Fruit fly (Drosophila melanogaster) whole organism, embryonic: ENCODE results near the gene Tep4.

ENCODE experiments used
- Ada2b ChIP-seq: fragments of 200-800 bp; sonication (Bioruptor generic); IDR thresholded peaks from 2 replicates; pipeline ENCODE4 v1.3.6; 2022; ENCODE audit warnings: missing biosample characterization, missing genetic modification characterization
- Bdp1 ChIP-seq: fragments of 200-800 bp; sonication (Bioruptor generic); optimal IDR thresholded peaks from 3 replicates; lab custom pipeline; 2016; ENCODE audit warnings: missing biosample characterization, missing genetic modification characterization
- CG10462 ChIP-seq: fragments of 200-800 bp; sonication (Bioruptor generic); optimal IDR thresholded peaks from 2 replicates; lab custom pipeline; 2016; ENCODE audit warnings: missing biosample characterization, missing genetic modification characterization
- CG11723 ChIP-seq: fragments of 200-800 bp; sonication (Bioruptor generic); optimal IDR thresholded peaks from 2 replicates; lab custom pipeline; 2017; ENCODE audit warnings: missing biosample characterization, mild to moderate bottlenecking, missing genetic modification characterization
- CG1233 ChIP-seq: fragments of 200-800 bp; sonication (Bioruptor generic); optimal IDR thresholded peaks from 4 replicates; lab custom pipeline; 2018; ENCODE audit warnings: missing biosample characterization, mild to moderate bottlenecking, missing genetic modification characterization
- CG12769 ChIP-seq: fragments of 200-800 bp; sonication (Bioruptor generic); optimal IDR thresholded peaks from 2 replicates; lab custom pipeline; 2019; ENCODE audit warnings: missing biosample characterization, mild to moderate bottlenecking, missing genetic modification characterization, moderate library complexity
- CG12942 ChIP-seq: fragments of 200-800 bp; sonication (Bioruptor generic); optimal IDR thresholded peaks from 3 replicates; lab custom pipeline; 2016; ENCODE audit warnings: missing biosample characterization, missing genetic modification characterization
- CG13296 ChIP-seq: fragments of 200-800 bp; sonication (Bioruptor generic); optimal IDR thresholded peaks from 3 replicates; lab custom pipeline; 2018; ENCODE audit warnings: missing biosample characterization, mild to moderate bottlenecking, missing genetic modification characterization
- CG13424 ChIP-seq: fragments of 200-800 bp; sonication (Bioruptor generic); optimal IDR thresholded peaks from 2 replicates; lab custom pipeline; 2019; ENCODE audit warnings: missing biosample characterization, mild to moderate bottlenecking, missing genetic modification characterization, moderate library complexity
- CG13624 ChIP-seq: fragments of 200-800 bp; sonication (Bioruptor generic); optimal IDR thresholded peaks from 2 replicates; lab custom pipeline; 2016; ENCODE audit warnings: missing biosample characterization, missing genetic modification characterization
- CG14441 ChIP-seq: fragments of 200-800 bp; sonication (Bioruptor generic); IDR thresholded peaks from 2 replicates; pipeline ENCODE4 v1.3.6; 2022; ENCODE audit warnings: missing biosample characterization, missing genetic modification characterization
- CG14965 ChIP-seq: fragments of 200-800 bp; sonication (Bioruptor generic); optimal IDR thresholded peaks from 2 replicates; lab custom pipeline; 2016; ENCODE audit warnings: missing biosample characterization, missing genetic modification characterization, borderline replicate concordance
- CG15514 ChIP-seq: fragments of 200-800 bp; sonication (Bioruptor generic); optimal IDR thresholded peaks from 3 replicates; lab custom pipeline; 2017; ENCODE audit warnings: missing biosample characterization, missing genetic modification characterization, mild to moderate bottlenecking, moderate library complexity, missing genetic modification reagents
- CG17186 ChIP-seq: fragments of 200-800 bp; sonication (Bioruptor generic); optimal IDR thresholded peaks from 3 replicates; lab custom pipeline; 2017; ENCODE audit warnings: missing biosample characterization, missing genetic modification reagents, missing genetic modification characterization
- CG17802 ChIP-seq: fragments of 200-800 bp; sonication (Bioruptor generic); optimal IDR thresholded peaks from 2 replicates; lab custom pipeline; 2018; ENCODE audit warnings: missing biosample characterization, mild to moderate bottlenecking, missing genetic modification characterization, moderate library complexity
- CG17912 ChIP-seq: fragments of 200-800 bp; sonication (Bioruptor generic); optimal IDR thresholded peaks from 2 replicates; lab custom pipeline; 2018; ENCODE audit warnings: missing biosample characterization, mild to moderate bottlenecking, missing genetic modification characterization
- CG18619 ChIP-seq: fragments of 200-800 bp; sonication (Bioruptor generic); optimal IDR thresholded peaks from 3 replicates; lab custom pipeline; 2017; ENCODE audit warnings: missing biosample characterization, mild to moderate bottlenecking, missing genetic modification characterization
- CG2202 ChIP-seq: fragments of 200-800 bp; sonication (Bioruptor generic); optimal IDR thresholded peaks from 2 replicates; lab custom pipeline; 2018; ENCODE audit warnings: missing biosample characterization, mild to moderate bottlenecking, missing genetic modification characterization
- CG2678 ChIP-seq: fragments of 200-800 bp; sonication (Bioruptor generic); optimal IDR thresholded peaks from 3 replicates; lab custom pipeline; 2019; ENCODE audit warnings: missing biosample characterization, mild to moderate bottlenecking, missing genetic modification characterization, moderate library complexity
- CG2712 ChIP-seq: fragments of 200-800 bp; optimal IDR thresholded peaks from 3 replicates; lab custom pipeline; 2019; ENCODE audit warnings: missing biosample characterization, mild to moderate bottlenecking, missing genetic modification characterization, moderate library complexity
- CG3281 ChIP-seq: fragments of 200-800 bp; sonication (Bioruptor generic); optimal IDR thresholded peaks from 3 replicates; lab custom pipeline; 2017; ENCODE audit warnings: missing biosample characterization, mild to moderate bottlenecking, missing genetic modification characterization
- CG6272 ChIP-seq: fragments of 200-800 bp; sonication (Bioruptor generic); IDR thresholded peaks from 2 replicates; pipeline ENCODE4 v1.3.6; 2022; ENCODE audit warnings: missing biosample characterization, missing genetic modification characterization
- CG9215 ChIP-seq: fragments of 200-800 bp; sonication (Bioruptor generic); IDR thresholded peaks from 2 replicates; pipeline ENCODE4 v1.3.6; 2022; ENCODE audit warnings: missing biosample characterization, missing genetic modification characterization
- CG9876 ChIP-seq: fragments of 200-800 bp; sonication (Bioruptor generic); optimal IDR thresholded peaks from 2 replicates; lab custom pipeline; 2016; ENCODE audit warnings: missing biosample characterization, missing genetic modification characterization
- Doc3 ChIP-seq: fragments of 200-800 bp; sonication (Bioruptor generic); IDR thresholded peaks from 3 replicates; pipeline ENCODE4 v1.3.6; 2022; ENCODE audit warnings: missing biosample characterization, missing genetic modification characterization; ENCODE audit not compliant: partially characterized antibody
- HLH54F ChIP-seq: fragments of 200-800 bp; sonication (Bioruptor generic); optimal IDR thresholded peaks from 3 replicates; lab custom pipeline; 2016; ENCODE audit warnings: missing biosample characterization, missing genetic modification characterization
- Hmx ChIP-seq: fragments of 200-800 bp; sonication (Bioruptor generic); optimal IDR thresholded peaks from 2 replicates; lab custom pipeline; 2016; ENCODE audit warnings: missing biosample characterization, missing genetic modification characterization
- Lhr ChIP-seq: fragments of 200-800 bp; sonication (Bioruptor generic); optimal IDR thresholded peaks from 3 replicates; lab custom pipeline; 2017; ENCODE audit warnings: mild to moderate bottlenecking, missing biosample characterization, missing genetic modification reagents, missing genetic modification characterization
- Mad ChIP-seq: fragments of 200-800 bp; sonication (Bioruptor generic); optimal IDR thresholded peaks from 2 replicates; lab custom pipeline; 2016; ENCODE audit warnings: missing biosample characterization, missing genetic modification characterization
- NK7.1 ChIP-seq: fragments of 200-800 bp; sonication (Bioruptor generic); optimal IDR thresholded peaks from 3 replicates; lab custom pipeline; 2016; ENCODE audit warnings: missing biosample characterization, missing genetic modification characterization
- Pdp1 ChIP-seq, 2 experiments: fragments of 200-800 bp; sonication (Bioruptor generic); optimal IDR thresholded peaks; 3 replicates each; lab custom pipeline; 2016; ENCODE audit warnings: missing biosample characterization in 2 of 2, missing genetic modification characterization in 2 of 2, mild to moderate bottlenecking in 1 of 2, moderate library complexity in 1 of 2
- Ptx1 ChIP-seq: fragments of 200-800 bp; sonication (Bioruptor generic); IDR thresholded peaks from 2 replicates; pipeline ENCODE4 v1.3.6; 2022; ENCODE audit warnings: missing biosample characterization, missing genetic modification characterization
- Spps ChIP-seq: fragments of 200-800 bp; sonication (Bioruptor generic); optimal IDR thresholded peaks from 2 replicates; lab custom pipeline; 2018; ENCODE audit warnings: missing biosample characterization, mild to moderate bottlenecking, missing genetic modification characterization
- Usf ChIP-seq: fragments of 200-800 bp; sonication (Bioruptor generic); optimal IDR thresholded peaks from 2 replicates; lab custom pipeline; 2017; ENCODE audit warnings: missing genotype, missing biosample characterization, missing genetic modification characterization
- Vsx1 ChIP-seq: fragments of 200-800 bp; sonication (Bioruptor generic); optimal IDR thresholded peaks from 2 replicates; lab custom pipeline; 2017; ENCODE audit warnings: missing biosample characterization, mild to moderate bottlenecking, missing genetic modification characterization, missing genetic modification reagents
- ac ChIP-seq: fragments of 200-800 bp; sonication (Bioruptor generic); optimal IDR thresholded peaks from 3 replicates; lab custom pipeline; 2017; ENCODE audit warnings: missing biosample characterization, mild to moderate bottlenecking, missing genetic modification characterization
- bcd ChIP-seq: fragments of 200-800 bp; sonication (Bioruptor generic); optimal IDR thresholded peaks from 2 replicates; lab custom pipeline; 2017; ENCODE audit warnings: missing biosample characterization, mild to moderate bottlenecking, missing genetic modification characterization
- chinmo ChIP-seq: fragments of 200-800 bp; sonication (Bioruptor generic); IDR thresholded peaks from 4 replicates; pipeline ENCODE4 v1.3.6; 2022; ENCODE audit warnings: missing biosample characterization, missing genetic modification characterization; ENCODE audit not compliant: partially characterized antibody
- da ChIP-seq: fragments of 200-800 bp; sonication (Bioruptor generic); optimal IDR thresholded peaks from 2 replicates; lab custom pipeline; 2016; ENCODE audit warnings: missing biosample characterization, missing genetic modification characterization
- dmrt11E ChIP-seq: fragments of 200-800 bp; sonication (Bioruptor generic); optimal IDR thresholded peaks from 3 replicates; lab custom pipeline; 2018; ENCODE audit warnings: missing biosample characterization, mild to moderate bottlenecking, missing genetic modification characterization, moderate library complexity
- emc ChIP-seq: fragments of 200-800 bp; sonication (Bioruptor generic); optimal IDR thresholded peaks from 2 replicates; lab custom pipeline; 2016; ENCODE audit warnings: missing biosample characterization, missing genetic modification characterization
- ftz-f1 ChIP-seq: fragments of 200-800 bp; sonication (Bioruptor generic); optimal IDR thresholded peaks from 2 replicates; lab custom pipeline; 2016; ENCODE audit warnings: missing biosample characterization, missing genetic modification characterization
- fu2 ChIP-seq: fragments of 200-800 bp; sonication (Bioruptor generic); optimal IDR thresholded peaks from 2 replicates; lab custom pipeline; 2016; ENCODE audit warnings: missing biosample characterization, missing genetic modification characterization
- knrl ChIP-seq: fragments of 200-800 bp; sonication (Bioruptor generic); IDR thresholded peaks from 3 replicates; pipeline ENCODE4 v1.3.6; 2022; ENCODE audit warnings: missing biosample characterization, missing genetic modification characterization; ENCODE audit not compliant: partially characterized antibody
- nmo ChIP-seq: fragments of 200-800 bp; sonication (Bioruptor generic); optimal IDR thresholded peaks from 2 replicates; lab custom pipeline; 2018; ENCODE audit warnings: missing biosample characterization, mild to moderate bottlenecking, missing genetic modification characterization, moderate library complexity
- pb ChIP-seq: fragments of 200-800 bp; sonication (Bioruptor generic); optimal IDR thresholded peaks from 3 replicates; lab custom pipeline; 2016; ENCODE audit warnings: missing biosample characterization, missing genetic modification characterization
- ro ChIP-seq: fragments of 200-800 bp; sonication (Bioruptor generic); IDR thresholded peaks from 2 replicates; pipeline ENCODE4 v1.3.6; 2022; ENCODE audit warnings: missing biosample characterization, missing genetic modification characterization
- stc ChIP-seq: fragments of 200-800 bp; sonication (Bioruptor generic); IDR thresholded peaks from 2 replicates; pipeline ENCODE4 v1.3.6; 2022; ENCODE audit warnings: missing biosample characterization, missing genetic modification characterization
- trem ChIP-seq: fragments of 200-800 bp; optimal IDR thresholded peaks from 3 replicates; lab custom pipeline; 2019; ENCODE audit warnings: missing biosample characterization, mild to moderate bottlenecking, missing genetic modification characterization, moderate library complexity
- tx ChIP-seq: fragments of 200-800 bp; sonication (Bioruptor generic); optimal IDR thresholded peaks from 2 replicates; lab custom pipeline; 2016; ENCODE audit warnings: missing biosample characterization, missing genetic modification characterization

Gene Tep4

dm6 chr2L:19583926-19584392 is 35.7 kb downstream of the Tep4 start, which contains the start of the genes PCNA2 and CG10366 (continued):
- TF ChIP-seq CG6272 (GFP tag; lab: Robert Waterston, UW) (no peak), CG17186 (GFP tag; lab: Kevin White, UChicago) (peak; percentile 71), CG15514 (GFP tag; lab: Kevin White, UChicago) (peak; percentile 100), CG3281 (GFP tag; lab: Kevin White, UChicago) (peak; percentile 63), Hmx (no peak), CG12769 (tag; lab: Kevin White, UChicago) (peak; percentile 77), CG13624 (GFP tag; lab: Kevin White, UChicago) (peak; percentile 69), CG14441 (GFP tag; lab: Robert Waterston, UW) (peak; percentile 46; the same call in 1 of the 2 replicates), HLH54F (GFP tag; lab: Kevin White, UChicago) (peak; percentile 74), CG2678 (tag; lab: Kevin White, UChicago) (peak; percentile 68), dmrt11E (tag; lab: Kevin White, UChicago) (peak; percentile 62), CG11723 (GFP tag; lab: Kevin White, UChicago) (peak; percentile 4), fu2 (GFP tag; lab: Kevin White, UChicago) (peak; percentile 74), CG2712 (tag; lab: Kevin White, UChicago) (peak; percentile 84), CG10462 (GFP tag; lab: Kevin White, UChicago) (peak; percentile 77), tx (peak; percentile 77), chinmo (GFP tag; lab: Robert Waterston, UW) (0 out of 4 replicates have a peak, but pooled peaks have one; percentile 51), Ada2b (GFP tag; lab: Robert Waterston, UW) (peak; percentile 55; the same call in 1 of the 2 replicates), Vsx1 (GFP tag; lab: Kevin White, UChicago) (no peak), CG2202 (tag; lab: Kevin White, UChicago) (peak; percentile 32), Mad (GFP tag; lab: Kevin White, UChicago) (peak; percentile 76), CG14965 (GFP tag; lab: Kevin White, UChicago) (no peak), Usf (GFP tag; lab: Kevin White, UChicago) (no peak), CG9215 (GFP tag; lab: Robert Waterston, UW) (peak; percentile 65), bcd (peak; percentile 58), ac (no peak), knrl (GFP tag; lab: Robert Waterston, UW) (peak; percentile 80), ftz-f1 (peak; percentile 60), nmo (GFP tag; lab: Kevin White, UChicago) (peak; percentile 81), Ptx1 (GFP tag; lab: Robert Waterston, UW) (peak; percentile 46; the same call in 1 of the 2 replicates), CG9876 (GFP tag; lab: Kevin White, UChicago) (peak; percentile 70), da (GFP tag; lab: Kevin White, UChicago) (peak; percentile 34), CG12942 (GFP tag; lab: Kevin White, UChicago) (peak; percentile 66), Bdp1 (GFP tag; lab: Kevin White, UChicago) (peak; percentile 54), CG1233 (GFP tag; lab: Kevin White, UChicago) (peak; percentile 42), CG13296 (peak; percentile 64), ro (no peak), trem (tag; lab: Kevin White, UChicago) (peak; percentile 88), NK7.1 (GFP tag; lab: Kevin White, UChicago) (peak; percentile 2), emc (peak; percentile 49), CG17802 (peak; percentile 13), CG18619 (GFP tag; lab: Kevin White, UChicago) (peak; percentile 57), CG13424 (tag; lab: Kevin White, UChicago) (peak; percentile 81), stc (GFP tag; lab: Robert Waterston, UW) (no peak), Doc3 (GFP tag; lab: Robert Waterston, UW) (no peak), Spps (tag; lab: Kevin White, UChicago) (peak; percentile 17), Pdp1 (GFP tag; optimal IDR thresholded peaks at IDR 0.05; lab: Kevin White, UChicago) (peak; percentile 45 to 80), CG17912 (no peak), Lhr (GFP tag; lab: Kevin White, UChicago) (peak; percentile 96), pb (GFP tag; lab: Kevin White, UChicago) (peak; percentile 32)
